Worm (Caenorhabditis elegans): ENCODE measurements around the gene K08H10.10.

DNA sequence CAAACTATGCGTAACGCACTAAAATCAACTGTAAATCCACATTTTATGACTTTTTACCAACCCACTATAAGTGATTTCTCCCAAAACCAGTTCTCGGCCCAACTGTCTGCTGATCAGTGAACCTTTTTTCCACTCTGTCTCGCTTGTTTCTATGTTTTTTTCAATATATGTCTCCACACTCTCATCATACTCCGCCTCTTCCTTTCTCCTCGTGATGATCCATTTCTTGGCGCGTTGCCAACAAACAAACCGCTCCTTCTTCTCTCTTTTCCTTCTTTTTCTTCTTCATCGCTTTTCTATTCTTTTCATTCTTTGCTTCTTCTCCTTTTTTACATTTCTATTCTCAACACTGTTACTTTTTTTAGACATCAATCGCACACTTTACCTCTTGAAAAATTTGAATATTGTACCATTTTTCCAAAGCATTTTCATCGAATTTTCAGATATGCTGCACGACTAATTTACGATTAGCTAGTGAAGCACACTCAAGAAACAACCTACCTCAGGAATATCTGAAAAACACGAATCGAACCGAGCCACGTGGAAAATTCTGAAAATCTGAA lies 42.5 kb downstream of the K08H10.10 start, which contains the start of gene T06E8.8:
- TF ChIP-seq nhr-11 (tag; optimal IDR thresholded peaks at IDR 0.05) (no peak), syd-9 (tag; optimal IDR thresholded peaks at IDR 0.05) (no peak), npax-4 (tag; optimal IDR thresholded peaks at IDR 0.05) (no peak), T23F11.4 (GFP tag; optimal IDR thresholded peaks at IDR 0.05) (no peak), rnt-1 (tag; optimal IDR thresholded peaks at IDR 0.05) (no peak), ceh-9 (tag; optimal IDR thresholded peaks at IDR 0.05) (no peak)

Data from whole organism, late embryonic.